Worm (Caenorhabditis elegans): ENCODE results near the gene srbc-40.

- TF ChIP-seq sea-1 (GFP tag; conservative IDR thresholded peaks at IDR 0.05): no peak
- no peak for TF ChIP-seq hnd-1 (tag; optimal IDR thresholded peaks at IDR 0.05)
- TF ChIP-seq ama-1 (optimal IDR thresholded peaks at IDR 0.05): no peak
- TF ChIP-seq ets-7 (tag; optimal IDR thresholded peaks at IDR 0.05): no peak
- TF ChIP-seq ceh-36 (tag; optimal IDR thresholded peaks at IDR 0.05): no peak
- TF ChIP-seq tbx-37 (GFP tag; conservative IDR thresholded peaks at IDR 0.05): no peak
- TF ChIP-seq tra-4 (tag; optimal IDR thresholded peaks at IDR 0.05): no peak
- TF ChIP-seq tbx-11 (GFP tag; IDR thresholded peaks at IDR 0.05): no peak
- TF ChIP-seq B0310.2 (tag; optimal IDR thresholded peaks at IDR 0.05): no peak
- TF ChIP-seq F13C5.2 (tag; optimal IDR thresholded peaks at IDR 0.05): no peak
- no peak for TF ChIP-seq pes-1 (GFP tag; IDR thresholded peaks at IDR 0.05)
- TF ChIP-seq ceh-13 (GFP tag; optimal IDR thresholded peaks at IDR 0.05): no peak
- TF ChIP-seq hmg-4 (GFP tag; optimal IDR thresholded peaks at IDR 0.05): no peak
- TF ChIP-seq hmbx-1 (tag; optimal IDR thresholded peaks at IDR 0.05): no peak
These were observed 19.1 kb upstream of the srbc-40 start, which contains the start of gene srj-24 for ce11 chrV:738770-739169.

Measured in whole organism, early embryonic.